In the genomic region with DNA sequence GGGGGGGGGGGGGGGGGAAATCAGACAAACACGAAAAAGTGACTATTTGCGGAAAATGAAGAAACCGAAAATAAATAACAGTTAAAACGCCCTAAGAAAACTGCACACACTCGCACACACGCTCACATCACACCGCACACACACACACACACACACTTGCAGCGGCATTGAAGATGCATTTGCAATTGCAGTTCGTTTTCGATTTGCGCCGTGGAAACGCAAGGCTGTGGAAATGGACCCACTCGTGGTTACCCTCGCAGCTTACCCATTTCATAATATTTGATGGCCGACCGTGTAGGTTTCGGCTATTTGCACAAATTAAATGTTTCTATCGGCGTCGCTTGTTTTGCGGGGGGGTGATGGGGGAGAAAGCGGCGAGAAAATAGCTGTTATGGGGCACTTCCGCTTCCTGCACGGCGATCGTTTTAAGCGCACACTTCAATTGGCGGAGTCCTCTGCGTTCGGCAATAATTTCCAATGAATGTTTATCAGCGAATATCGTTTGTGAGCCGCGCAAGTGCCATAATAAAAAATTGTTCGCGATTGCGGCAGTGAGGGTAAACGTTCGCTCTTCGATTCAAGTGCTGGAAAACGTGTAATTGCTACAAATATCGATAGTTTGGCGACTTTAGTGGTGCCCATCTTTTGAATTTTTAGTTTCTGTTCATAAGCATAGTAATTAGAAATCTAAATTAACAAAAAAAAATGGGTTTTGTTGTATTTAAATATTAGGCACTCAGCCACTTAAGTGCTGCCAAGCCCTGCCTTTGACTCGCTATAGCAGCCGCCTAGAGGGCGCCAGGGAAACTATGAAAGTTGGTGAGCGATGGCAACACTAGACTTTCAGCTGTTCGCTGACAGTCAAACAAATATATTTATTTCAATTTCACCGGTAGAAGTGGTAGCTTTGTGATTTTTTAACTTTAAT, we compare ENCODE assay signal across 1 fruit fly cellular context.
TF ChIP-seq lines count a peak whose summit lies in the region.

TSS of gene Pop2 (minus strand) at position 595 of the 928 bp plus-strand sequence.
TSS of gene CG6928 (plus strand) at position 835 of the 928 bp plus-strand sequence.

TF ChIP-seq in whole organism, embryonic, 481 proteins besides CTCF, POLR2A, EP300 and RAD21 (continued from another document and continues in another):
- TF ChIP-seq ato (GFP tag; IDR thresholded peaks at IDR 0.05; lab: Robert Waterston, UW; ENCODE audit: partially characterized antibody) (peak; percentile 76; the same call in 1 of the 2 replicates), MTF-1 (GFP tag; optimal IDR thresholded peaks at IDR 0.05; lab: Kevin White, UChicago; ENCODE audit: borderline replicate concordance) (no peak), gsb-n (tag; optimal IDR thresholded peaks at IDR 0.05; lab: Kevin White, UChicago) (peak; percentile 1), tin (GFP tag; optimal IDR thresholded peaks at IDR 0.05; lab: Kevin White, UChicago) (peak; percentile 77), CG3163 (GFP tag; optimal IDR thresholded peaks at IDR 0.05; lab: Kevin White, UChicago) (peak; percentile 73), Dref (GFP tag; IDR thresholded peaks at IDR 0.05; lab: Robert Waterston, UW) (peak; percentile 69), CG18599 (GFP tag; optimal IDR thresholded peaks at IDR 0.05; lab: Kevin White, UChicago) (peak; percentile 39), CG6272 (GFP tag; IDR thresholded peaks at IDR 0.05; lab: Robert Waterston, UW) (peak; percentile 69), Gsc (GFP tag; IDR thresholded peaks at IDR 0.05; lab: Robert Waterston, UW) (no peak), lmd (GFP tag; IDR thresholded peaks at IDR 0.05; lab: Robert Waterston, UW) (peak; percentile 71), pho (GFP tag; optimal IDR thresholded peaks at IDR 0.05; lab: Kevin White, UChicago) (peak; percentile 88), Spps (tag; optimal IDR thresholded peaks at IDR 0.05; lab: Kevin White, UChicago) (peak; percentile 0), maf-S (GFP tag; optimal IDR thresholded peaks at IDR 0.05; lab: Kevin White, UChicago) (peak; percentile 82), CG16813 (GFP tag; IDR thresholded peaks at IDR 0.05; lab: Robert Waterston, UW; ENCODE audit: partially characterized antibody) (peak; percentile 88), fd102C (GFP tag; optimal IDR thresholded peaks at IDR 0.05; lab: Kevin White, UChicago) (no peak), yki (optimal IDR thresholded peaks at IDR 0.05; lab: Kevin White, UChicago) (no peak), CG17328 (GFP tag; IDR thresholded peaks at IDR 0.05; lab: Robert Waterston, UW) (peak; percentile 69), NFAT (GFP tag; IDR thresholded peaks at IDR 0.05; lab: Robert Waterston, UW) (peak; percentile 82; the same call in 1 of the 2 replicates), gem (tag; optimal IDR thresholded peaks at IDR 0.05; lab: Kevin White, UChicago) (peak; percentile 70), BEAF-32 (GFP tag; optimal IDR thresholded peaks at IDR 0.05; lab: Kevin White, UChicago) (peak; percentile 93), ara (GFP tag; IDR thresholded peaks at IDR 0.05; lab: Robert Waterston, UW) (peak; percentile 54; the same call in 1 of the 2 replicates), stwl (tag; optimal IDR thresholded peaks at IDR 0.05; lab: Kevin White, UChicago) (peak; percentile 97), Tbp (GFP tag; optimal IDR thresholded peaks at IDR 0.05; lab: Kevin White, UChicago) (no peak), Optix (GFP tag; IDR thresholded peaks at IDR 0.05; lab: Robert Waterston, UW) (peak; percentile 66), CG1647 (GFP tag; optimal IDR thresholded peaks at IDR 0.05; lab: Kevin White, UChicago) (peak; percentile 76), Nf-YB (GFP tag; optimal IDR thresholded peaks at IDR 0.05; lab: Kevin White, UChicago) (peak; percentile 21), TFAM (GFP tag; optimal IDR thresholded peaks at IDR 0.05; lab: Kevin White, UChicago) (no peak), sqz (GFP tag; optimal IDR thresholded peaks at IDR 0.05; lab: Kevin White, UChicago) (no peak), sisA (GFP tag; IDR thresholded peaks at IDR 0.05; lab: Robert Waterston, UW) (peak; percentile 74), CG14965 (GFP tag; optimal IDR thresholded peaks at IDR 0.05; lab: Kevin White, UChicago; ENCODE audit: borderline replicate concordance) (no peak), CG14667 (GFP tag; IDR thresholded peaks at IDR 0.05; lab: Robert Waterston, UW) (peak; percentile 56), ftz-f1 (GFP tag; optimal IDR thresholded peaks at IDR 0.05; lab: Kevin White, UChicago) (peak; percentile 55), corto (GFP tag; optimal IDR thresholded peaks at IDR 0.05; lab: Kevin White, UChicago) (no peak), Oli (tag; optimal IDR thresholded peaks at IDR 0.05; lab: Kevin White, UChicago) (peak; percentile 44), Sin3A (optimal IDR thresholded peaks at IDR 0.05; lab: Kevin White, UChicago) (peak; percentile 99), al (GFP tag; IDR thresholded peaks at IDR 0.05; lab: Robert Waterston, UW) (peak; percentile 56), CG7963 (GFP tag; IDR thresholded peaks at IDR 0.05; lab: Robert Waterston, UW; ENCODE audit: partially characterized antibody) (no peak), Lhr (GFP tag; optimal IDR thresholded peaks at IDR 0.05; lab: Kevin White, UChicago) (peak; percentile 91), Atf3 (GFP tag; optimal IDR thresholded peaks at IDR 0.05; lab: Kevin White, UChicago) (peak; percentile 48), CG15479 (GFP tag; optimal IDR thresholded peaks at IDR 0.05; lab: Kevin White, UChicago) (no peak), cato (GFP tag; optimal IDR thresholded peaks at IDR 0.05; lab: Kevin White, UChicago; ENCODE audit: borderline replicate concordance) (peak; percentile 31), Side (GFP tag; optimal IDR thresholded peaks at IDR 0.05; lab: Kevin White, UChicago) (peak; percentile 60), CG7839 (tag; optimal IDR thresholded peaks at IDR 0.05; lab: Kevin White, UChicago) (peak; percentile 61), jigr1 (GFP tag; IDR thresholded peaks at IDR 0.05; lab: Robert Waterston, UW) (no peak), Oaz (GFP tag; IDR thresholded peaks at IDR 0.05; lab: Robert Waterston, UW) (no peak), CG12219 (GFP tag; optimal IDR thresholded peaks at IDR 0.05; lab: Kevin White, UChicago) (no peak), CG12942 (GFP tag; optimal IDR thresholded peaks at IDR 0.05; lab: Kevin White, UChicago) (peak; percentile 79), HmgZ (tag; optimal IDR thresholded peaks at IDR 0.05; lab: Kevin White, UChicago) (peak; percentile 80), CG13894 (tag; optimal IDR thresholded peaks at IDR 0.05; lab: Kevin White, UChicago) (no peak), hb (GFP tag; IDR thresholded peaks at IDR 0.05; lab: Robert Waterston, UW; ENCODE audit: partially characterized antibody) (peak; percentile 62; the same call in 1 of the 3 replicates), knrl (GFP tag; IDR thresholded peaks at IDR 0.05; lab: Robert Waterston, UW; ENCODE audit: partially characterized antibody) (peak; percentile 90), CG7786 (GFP tag; optimal IDR thresholded peaks at IDR 0.05; lab: Kevin White, UChicago) (peak; percentile 87), CG15269 (tag; optimal IDR thresholded peaks at IDR 0.05; lab: Kevin White, UChicago) (no peak), HLHmδ (GFP tag; optimal IDR thresholded peaks at IDR 0.05; lab: Kevin White, UChicago) (no peak), fd96Cb (tag; optimal IDR thresholded peaks at IDR 0.05; lab: Kevin White, UChicago) (peak; percentile 52), CG7372 (GFP tag; IDR thresholded peaks at IDR 0.05; lab: Robert Waterston, UW) (peak; percentile 78), Mad (GFP tag; optimal IDR thresholded peaks at IDR 0.05; lab: Kevin White, UChicago) (peak; percentile 82), Pdp1 (GFP tag; optimal IDR thresholded peaks at IDR 0.05; lab: Kevin White, UChicago) (peak; percentile 77 to 78), CG11456 (GFP tag; IDR thresholded peaks at IDR 0.05; lab: Robert Waterston, UW) (peak; percentile 71; the same call in 2 of the 3 replicates), phol (tag; optimal IDR thresholded peaks at IDR 0.05; lab: Kevin White, UChicago) (peak; percentile 84), ap (GFP tag; IDR thresholded peaks at IDR 0.05; lab: Robert Waterston, UW) (peak; percentile 68; the same call in 1 of the 2 replicates), CG1024 (GFP tag; IDR thresholded peaks at IDR 0.05; lab: Robert Waterston, UW) (0 out of 2 replicates have a peak, but pooled peaks have one; percentile 9), B-H1 (GFP tag; IDR thresholded peaks at IDR 0.05; lab: Robert Waterston, UW) (peak; percentile 55; the same call in 2 of the 3 replicates), Hr51 (GFP tag; optimal IDR thresholded peaks at IDR 0.05; lab: Kevin White, UChicago) (peak in 1 of 2 experiments; percentile 88), slp2 (GFP tag; optimal IDR thresholded peaks at IDR 0.05; lab: Kevin White, UChicago) (peak; percentile 80), dysf (GFP tag; IDR thresholded peaks at IDR 0.05; lab: Robert Waterston, UW) (peak; percentile 71), pb (GFP tag; optimal IDR thresholded peaks at IDR 0.05; lab: Kevin White, UChicago) (peak; percentile 25), mld (GFP tag; IDR thresholded peaks at IDR 0.05; lab: Robert Waterston, UW; ENCODE audit: partially characterized antibody) (peak; percentile 16; the same call in 1 of the 3 replicates), az2 (GFP tag; optimal IDR thresholded peaks at IDR 0.05; lab: Kevin White, UChicago) (peak; percentile 64), usp (GFP tag; optimal IDR thresholded peaks at IDR 0.05; lab: Kevin White, UChicago) (no peak), run (tag; optimal IDR thresholded peaks at IDR 0.05; lab: Kevin White, UChicago) (no peak), schlank (tag; optimal IDR thresholded peaks at IDR 0.05; lab: Kevin White, UChicago) (no peak), Hr78 (GFP tag; optimal IDR thresholded peaks at IDR 0.05; lab: Kevin White, UChicago) (no peak), Dp (GFP tag; optimal IDR thresholded peaks at IDR 0.05; lab: Kevin White, UChicago) (peak; percentile 67), CG31388 (GFP tag; optimal IDR thresholded peaks at IDR 0.05; lab: Kevin White, UChicago) (peak; percentile 61), twi (tag; optimal IDR thresholded peaks at IDR 0.05; lab: Kevin White, UChicago) (peak; percentile 48), Xbp1 (GFP tag; optimal IDR thresholded peaks at IDR 0.05; lab: Kevin White, UChicago) (peak; percentile 84), br (optimal IDR thresholded peaks at IDR 0.05; lab: Kevin White, UChicago) (no peak), CG9609 (GFP tag; optimal IDR thresholded peaks at IDR 0.05; lab: Kevin White, UChicago) (peak; percentile 83), CG11247 (GFP tag; IDR thresholded peaks at IDR 0.05; lab: Robert Waterston, UW) (peak; percentile 65; the same call in 1 of the 2 replicates), CG12071 (GFP tag; optimal IDR thresholded peaks at IDR 0.05; lab: Kevin White, UChicago) (no peak), CG8281 (tag; optimal IDR thresholded peaks at IDR 0.05; lab: Kevin White, UChicago) (no peak), C15 (GFP tag; IDR thresholded peaks at IDR 0.05; lab: Robert Waterston, UW) (0 out of 3 replicates have a peak, but pooled peaks have one; percentile 44), CG6791 (GFP tag; IDR thresholded peaks at IDR 0.05; lab: Robert Waterston, UW; ENCODE audit: partially characterized antibody) (peak; percentile 71), Trl (optimal IDR thresholded peaks at IDR 0.05; lab: Kevin White, UChicago) (peak in 1 of 2 experiments; percentile 3), Trl (GFP tag; optimal IDR thresholded peaks at IDR 0.05; lab: Kevin White, UChicago) (peak; percentile 87), mirr (GFP tag; optimal IDR thresholded peaks at IDR 0.05; lab: Kevin White, UChicago) (no peak), ase (GFP tag; IDR thresholded peaks at IDR 0.05; lab: Robert Waterston, UW) (no peak), NK7.1 (GFP tag; optimal IDR thresholded peaks at IDR 0.05; lab: Kevin White, UChicago) (peak; percentile 34), CG11398 (GFP tag; optimal IDR thresholded peaks at IDR 0.05; lab: Kevin White, UChicago) (peak; percentile 72), CG15601 (tag; optimal IDR thresholded peaks at IDR 0.05; lab: Kevin White, UChicago) (peak; percentile 73), E2f1 (GFP tag; IDR thresholded peaks at IDR 0.05; lab: Robert Waterston, UW) (peak; percentile 59), CG34422 (GFP tag; IDR thresholded peaks at IDR 0.05; lab: Robert Waterston, UW) (peak; percentile 51; the same call in 2 of the 3 replicates), vvl (GFP tag; IDR thresholded peaks at IDR 0.05; lab: Robert Waterston, UW) (peak; percentile 86), Gug (GFP tag; IDR thresholded peaks at IDR 0.05; lab: Robert Waterston, UW) (peak; percentile 75), klu (GFP tag; IDR thresholded peaks at IDR 0.05; lab: Robert Waterston, UW) (no peak; the same call in 1 of the 2 replicates), Hmx (GFP tag; optimal IDR thresholded peaks at IDR 0.05; lab: Kevin White, UChicago) (peak; percentile 47), bcd (GFP tag; optimal IDR thresholded peaks at IDR 0.05; lab: Kevin White, UChicago) (peak; percentile 72), tx (GFP tag; optimal IDR thresholded peaks at IDR 0.05; lab: Kevin White, UChicago) (peak; percentile 82), Bgb (GFP tag; IDR thresholded peaks at IDR 0.05; lab: Robert Waterston, UW; ENCODE audit: partially characterized antibody) (peak; percentile 83), insv (GFP tag; optimal IDR thresholded peaks at IDR 0.05; lab: Kevin White, UChicago) (peak in 1 of 2 experiments; percentile 53), Stat92E (GFP tag; optimal IDR thresholded peaks at IDR 0.05; lab: Kevin White, UChicago) (peak in 1 of 3 experiments; percentile 13), HHEX (GFP tag; optimal IDR thresholded peaks at IDR 0.05; lab: Kevin White, UChicago) (no peak), ems (GFP tag; optimal IDR thresholded peaks at IDR 0.05; lab: Kevin White, UChicago) (peak; percentile 79), otp (GFP tag; IDR thresholded peaks at IDR 0.05; lab: Robert Waterston, UW) (no peak; the same call in 2 of the 3 replicates), CG1832 (GFP tag; optimal IDR thresholded peaks at IDR 0.05; lab: Kevin White, UChicago) (no peak), NfI (GFP tag; optimal IDR thresholded peaks at IDR 0.05; lab: Kevin White, UChicago) (peak; percentile 61), CG12236 (GFP tag; optimal IDR thresholded peaks at IDR 0.05; lab: Kevin White, UChicago) (peak; percentile 37), CG8478 (optimal IDR thresholded peaks at IDR 0.05; lab: Kevin White, UChicago) (peak; percentile 83), bowl (GFP tag; IDR thresholded peaks at IDR 0.05; lab: Robert Waterston, UW) (no peak), CG12104 (GFP tag; optimal IDR thresholded peaks at IDR 0.05; lab: Kevin White, UChicago) (peak; percentile 49), crp (GFP tag; optimal IDR thresholded peaks at IDR 0.05; lab: Kevin White, UChicago) (peak; percentile 83 to 94), CG3847 (GFP tag; IDR thresholded peaks at IDR 0.05; lab: Robert Waterston, UW) (peak; percentile 94), Jarid2 (GFP tag; optimal IDR thresholded peaks at IDR 0.05; lab: Kevin White, UChicago) (peak; percentile 11), Atf-2 (GFP tag; optimal IDR thresholded peaks at IDR 0.05; lab: Kevin White, UChicago) (peak; percentile 68)
